Fruit fly (Drosophila melanogaster): ENCODE measurements around the gene zetaCOP.
A peak's percentile ranks its signal among the peaks of the same experiment; 100 is the strongest.

Gene zetaCOP

DNA sequence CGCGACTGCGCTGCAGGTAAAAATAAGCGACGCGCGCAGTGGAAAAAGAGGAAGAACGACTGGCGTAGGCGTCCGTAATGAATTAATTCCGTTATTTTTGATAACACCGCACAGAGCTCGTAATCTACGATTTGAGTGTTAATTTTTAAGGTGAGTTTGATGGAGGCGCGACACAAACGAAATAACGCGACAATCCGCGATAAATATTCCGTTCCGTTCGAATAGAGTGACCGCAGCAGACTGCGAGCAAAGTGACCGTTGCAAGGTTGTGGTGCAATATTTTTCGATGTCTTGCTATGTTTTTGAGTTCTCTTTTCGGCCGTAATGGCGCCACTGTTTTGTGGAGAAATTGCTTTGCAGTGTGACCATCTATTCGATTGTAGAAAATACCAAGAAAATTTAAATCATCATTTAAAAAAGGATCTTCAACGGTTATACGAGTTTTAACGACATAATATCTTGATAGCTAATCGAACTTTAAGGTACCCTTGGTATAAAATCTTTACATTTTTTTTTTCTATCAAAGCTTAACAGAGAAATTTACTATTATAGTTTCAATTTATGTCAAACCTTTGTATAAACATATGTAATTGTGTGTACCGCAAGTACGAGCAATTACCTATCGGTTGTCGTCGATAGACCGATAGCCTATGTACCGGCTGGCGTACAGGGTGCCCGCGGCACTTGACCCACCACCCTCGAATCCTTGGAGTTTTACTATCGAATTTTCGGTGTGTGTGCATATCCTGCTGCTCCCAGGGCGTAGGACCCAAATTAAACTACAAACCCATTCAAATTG, 38.3 kb upstream of the zetaCOP start, which contains the start of the genes CG43954, Lasp and Dab:
CG43954 (minus strand) TSS at position 248 of the 799 bp plus-strand sequence.
Lasp (minus strand) TSS at position 248 of the 799 bp plus-strand sequence.
Dab (plus strand) TSS at position 697 of the 799 bp plus-strand sequence.
- TF ChIP-seq woc (GFP tag; optimal IDR thresholded peaks at IDR 0.05) = no peak
- TF ChIP-seq rgr (GFP tag; optimal IDR thresholded peaks at IDR 0.05) = peak; percentile 41
- no peak for TF ChIP-seq Hr78 (GFP tag; optimal IDR thresholded peaks at IDR 0.05)
- peak; percentile 44 for TF ChIP-seq Sp1 (GFP tag; optimal IDR thresholded peaks at IDR 0.05)
- TF ChIP-seq Rel (GFP tag; optimal IDR thresholded peaks at IDR 0.05) = no peak
- peak; percentile 42 for TF ChIP-seq Rel (tag; optimal IDR thresholded peaks at IDR 0.05)
- no peak for TF ChIP-seq psq (GFP tag; optimal IDR thresholded peaks at IDR 0.05)
- no peak for TF ChIP-seq brk (GFP tag; optimal IDR thresholded peaks at IDR 0.05)
- TF ChIP-seq CrebA (GFP tag; optimal IDR thresholded peaks at IDR 0.05; ENCODE audit: borderline replicate concordance) = no peak
- TF ChIP-seq tai (GFP tag; optimal IDR thresholded peaks at IDR 0.05) = no peak
- peak in 1 of 2 experiments; percentile 45 for TF ChIP-seq foxo (GFP tag; optimal IDR thresholded peaks at IDR 0.05)
- no peak for TF ChIP-seq dl (GFP tag; optimal IDR thresholded peaks at IDR 0.05; ENCODE audit: insufficient read depth in 1 of 2, partially characterized antibody in 2 of 2)
- TF ChIP-seq dmrt93B (GFP tag; optimal IDR thresholded peaks at IDR 0.05) = no peak
- no peak for TF ChIP-seq Vsx2 (GFP tag; optimal IDR thresholded peaks at IDR 0.05; ENCODE audit: partially characterized antibody)
- no peak for TF ChIP-seq HLH106 (tag; optimal IDR thresholded peaks at IDR 0.05)
- TF ChIP-seq Mio (GFP tag; optimal IDR thresholded peaks at IDR 0.05) = no peak
- no peak for TF ChIP-seq CG32264 (GFP tag; optimal IDR thresholded peaks at IDR 0.05)
- TF ChIP-seq Dfd (GFP tag; optimal IDR thresholded peaks at IDR 0.05) = no peak
- TF ChIP-seq fru (GFP tag; optimal IDR thresholded peaks at IDR 0.05) = no peak
- TF ChIP-seq GATAd (GFP tag; optimal IDR thresholded peaks at IDR 0.05) = no peak
- TF ChIP-seq h (GFP tag; optimal IDR thresholded peaks at IDR 0.05) = peak; percentile 56
- no peak for TF ChIP-seq CG9705 (GFP tag; optimal IDR thresholded peaks at IDR 0.05)
- no peak for TF ChIP-seq ey (GFP tag; optimal IDR thresholded peaks at IDR 0.05)
- TF ChIP-seq Abd-B (GFP tag; optimal IDR thresholded peaks at IDR 0.05) = no peak
- TF ChIP-seq sage (GFP tag; optimal IDR thresholded peaks at IDR 0.05) = no peak
- TF ChIP-seq Hnf4 (GFP tag; optimal IDR thresholded peaks at IDR 0.05) = no peak
- no peak for TF ChIP-seq jim (GFP tag; optimal IDR thresholded peaks at IDR 0.05)
- TF ChIP-seq pan (optimal IDR thresholded peaks at IDR 0.05) = no peak
- TF ChIP-seq br (GFP tag; optimal IDR thresholded peaks at IDR 0.05) = no peak
- no peak for TF ChIP-seq lola (GFP tag; optimal IDR thresholded peaks at IDR 0.05)
- no peak for TF ChIP-seq usp (GFP tag; optimal IDR thresholded peaks at IDR 0.05)
- TF ChIP-seq Jra (GFP tag; optimal IDR thresholded peaks at IDR 0.05) = peak; percentile 47
- no peak for TF ChIP-seq OdsH (GFP tag; optimal IDR thresholded peaks at IDR 0.05)
- no peak for TF ChIP-seq sv (GFP tag; optimal IDR thresholded peaks at IDR 0.05)
- peak; percentile 41 for TF ChIP-seq dsf (GFP tag; optimal IDR thresholded peaks at IDR 0.05; ENCODE audit: borderline replicate concordance)
- TF ChIP-seq Myc (optimal IDR thresholded peaks at IDR 0.05) = peak; percentile 86
- no peak for TF ChIP-seq N (GFP tag; optimal IDR thresholded peaks at IDR 0.05)
- peak; percentile 43 for TF ChIP-seq Hr83 (GFP tag; optimal IDR thresholded peaks at IDR 0.05; ENCODE audit: poor library complexity, severe bottlenecking)
- peak; percentile 17 for TF ChIP-seq Dif (GFP tag; optimal IDR thresholded peaks at IDR 0.05; ENCODE audit: partially characterized antibody)

DNA sequence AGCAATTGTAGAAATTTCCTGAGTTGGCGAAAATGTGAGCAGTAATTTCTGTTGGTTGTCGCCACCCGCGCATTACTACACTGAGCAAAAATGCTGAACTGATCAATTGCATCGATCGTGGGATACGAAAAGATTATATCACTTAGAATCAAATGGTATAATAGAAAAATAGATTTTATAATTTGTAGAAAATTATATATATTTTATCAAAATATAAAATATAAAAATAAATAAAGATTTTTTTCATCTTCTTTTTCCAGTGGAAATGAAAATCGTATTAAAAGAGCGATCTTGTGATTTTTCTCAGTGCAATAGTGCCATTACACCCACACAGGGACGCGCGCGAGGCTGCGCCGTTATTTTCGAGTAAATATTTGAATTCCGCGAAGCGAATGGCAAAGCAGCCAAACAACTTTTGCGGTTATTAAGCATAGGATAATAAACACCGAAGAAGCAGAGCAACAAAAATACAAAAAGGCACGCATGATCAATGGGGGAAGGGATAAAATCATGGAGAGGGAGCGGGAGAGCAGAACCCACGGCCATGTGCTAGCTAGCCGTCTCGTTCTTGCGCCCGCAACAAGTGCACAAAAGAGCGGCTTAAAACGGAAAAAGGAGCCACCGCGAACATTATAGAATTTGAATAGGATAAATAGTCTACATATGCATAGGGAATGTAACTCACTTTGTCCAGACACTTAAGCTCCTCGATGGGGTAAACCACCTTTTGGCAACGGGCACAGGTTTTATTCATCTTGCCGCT, 37.1 kb upstream of the zetaCOP start:
- no peak for TF ChIP-seq brk (GFP tag; optimal IDR thresholded peaks at IDR 0.05)
- peak; percentile 48 for TF ChIP-seq Sp1 (GFP tag; optimal IDR thresholded peaks at IDR 0.05)
- TF ChIP-seq rgr (GFP tag; optimal IDR thresholded peaks at IDR 0.05) = peak; percentile 27
- TF ChIP-seq dsf (GFP tag; optimal IDR thresholded peaks at IDR 0.05; ENCODE audit: borderline replicate concordance) = no peak
- peak; percentile 24 for TF ChIP-seq psq (GFP tag; optimal IDR thresholded peaks at IDR 0.05)
- no peak for TF ChIP-seq Jra (GFP tag; optimal IDR thresholded peaks at IDR 0.05)
- peak in 1 of 2 experiments; percentile 65 for TF ChIP-seq foxo (GFP tag; optimal IDR thresholded peaks at IDR 0.05)
- TF ChIP-seq GATAd (GFP tag; optimal IDR thresholded peaks at IDR 0.05) = no peak
- TF ChIP-seq usp (GFP tag; optimal IDR thresholded peaks at IDR 0.05) = no peak
- peak; percentile 17 for TF ChIP-seq h (GFP tag; optimal IDR thresholded peaks at IDR 0.05)
- no peak for TF ChIP-seq Vsx2 (GFP tag; optimal IDR thresholded peaks at IDR 0.05; ENCODE audit: partially characterized antibody)
- no peak for TF ChIP-seq dl (GFP tag; optimal IDR thresholded peaks at IDR 0.05; ENCODE audit: insufficient read depth in 1 of 2, partially characterized antibody in 2 of 2)
- peak; percentile 24 for TF ChIP-seq dmrt93B (GFP tag; optimal IDR thresholded peaks at IDR 0.05)
- no peak for TF ChIP-seq Dif (GFP tag; optimal IDR thresholded peaks at IDR 0.05; ENCODE audit: partially characterized antibody)
- no peak for TF ChIP-seq CrebA (GFP tag; optimal IDR thresholded peaks at IDR 0.05; ENCODE audit: borderline replicate concordance)
- TF ChIP-seq jim (GFP tag; optimal IDR thresholded peaks at IDR 0.05) = no peak
- peak; percentile 71 for TF ChIP-seq HLH106 (tag; optimal IDR thresholded peaks at IDR 0.05)
- TF ChIP-seq Rel (GFP tag; optimal IDR thresholded peaks at IDR 0.05) = no peak
- TF ChIP-seq Rel (tag; optimal IDR thresholded peaks at IDR 0.05) = no peak
- TF ChIP-seq CG9705 (GFP tag; optimal IDR thresholded peaks at IDR 0.05) = peak; percentile 4
- TF ChIP-seq N (GFP tag; optimal IDR thresholded peaks at IDR 0.05) = no peak
- no peak for TF ChIP-seq Hr83 (GFP tag; optimal IDR thresholded peaks at IDR 0.05; ENCODE audit: poor library complexity, severe bottlenecking)
- TF ChIP-seq OdsH (GFP tag; optimal IDR thresholded peaks at IDR 0.05) = peak; percentile 21
- peak; percentile 17 for TF ChIP-seq ey (GFP tag; optimal IDR thresholded peaks at IDR 0.05)
- no peak for TF ChIP-seq sage (GFP tag; optimal IDR thresholded peaks at IDR 0.05)
- no peak for TF ChIP-seq Hnf4 (GFP tag; optimal IDR thresholded peaks at IDR 0.05)
- no peak for TF ChIP-seq tai (GFP tag; optimal IDR thresholded peaks at IDR 0.05)
- no peak for TF ChIP-seq Abd-B (GFP tag; optimal IDR thresholded peaks at IDR 0.05)
- peak; percentile 24 for TF ChIP-seq fru (GFP tag; optimal IDR thresholded peaks at IDR 0.05)
